Fruit fly (Drosophila melanogaster) whole organism, wandering third instar larva: ENCODE data around the gene CG5107.

Experiments used
- Abd-B ChIP-seq: fragments of >200 bp; optimal IDR thresholded peaks from 2 replicates; lab custom pipeline; 2017; ENCODE audit warnings: missing biosample characterization, missing genetic modification characterization
- CG32264 ChIP-seq: fragments of 200-800 bp; sonication (Bioruptor generic); optimal IDR thresholded peaks from 2 replicates; lab custom pipeline; 2016; ENCODE audit warnings: missing biosample characterization, missing genetic modification characterization
- CG9705 ChIP-seq: fragments of 200-800 bp; sonication (Bioruptor generic); optimal IDR thresholded peaks from 2 replicates; lab custom pipeline; 2018; ENCODE audit warnings: missing biosample characterization, mild to moderate bottlenecking, missing genetic modification characterization
- CrebA ChIP-seq: fragments of 200-800 bp; sonication (Bioruptor generic); optimal IDR thresholded peaks from 2 replicates; lab custom pipeline; 2016; ENCODE audit warnings: missing biosample characterization, mild to moderate bottlenecking, missing genetic modification characterization, borderline replicate concordance
- Dfd ChIP-seq: fragments of >200 bp; optimal IDR thresholded peaks from 2 replicates; lab custom pipeline; 2017; ENCODE audit warnings: missing biosample characterization, missing genetic modification characterization
- Dif ChIP-seq: fragments of 200-275, 200-300 bp; sonication (Bioruptor generic); optimal IDR thresholded peaks from 2 replicates; lab custom pipeline; 2018; ENCODE audit warnings: missing biosample characterization, missing genetic modification characterization; ENCODE audit not compliant: partially characterized antibody
- GATAd ChIP-seq: sonication (Bioruptor generic); optimal IDR thresholded peaks from 2 replicates; lab custom pipeline; 2016; ENCODE audit warnings: missing biosample characterization, missing genetic modification characterization
- HLH106 ChIP-seq: fragments of 200-800 bp; optimal IDR thresholded peaks from 3 replicates; lab custom pipeline; 2019; ENCODE audit warnings: missing biosample characterization, mild to moderate bottlenecking, missing genetic modification characterization, moderate library complexity
- Hnf4 ChIP-seq: fragments of 200-800 bp; sonication (Bioruptor generic); optimal IDR thresholded peaks from 2 replicates; lab custom pipeline; 2016; ENCODE audit warnings: missing biosample characterization, mild to moderate bottlenecking, missing genetic modification characterization
- Hr78 ChIP-seq: fragments of >200 bp; optimal IDR thresholded peaks from 2 replicates; lab custom pipeline; 2017; ENCODE audit warnings: missing biosample characterization, missing genetic modification characterization
- Jra ChIP-seq: sonication (Bioruptor generic); optimal IDR thresholded peaks from 2 replicates; lab custom pipeline; 2016; ENCODE audit warnings: missing biosample characterization, missing genetic modification characterization
- Mio ChIP-seq: sonication (Bioruptor generic); optimal IDR thresholded peaks from 2 replicates; lab custom pipeline; 2016; ENCODE audit warnings: missing biosample characterization, missing genetic modification characterization
- Myc ChIP-seq: fragments of >200 bp; optimal IDR thresholded peaks from 2 replicates; lab custom pipeline; 2017
- N ChIP-seq: fragments of >200 bp; optimal IDR thresholded peaks from 2 replicates; lab custom pipeline; 2018; ENCODE audit warnings: missing biosample characterization, missing external identifiers, missing genetic modification characterization
- OdsH ChIP-seq: fragments of 200-800 bp; sonication (Bioruptor generic); optimal IDR thresholded peaks from 2 replicates; lab custom pipeline; 2016; ENCODE audit warnings: missing biosample characterization, mild to moderate bottlenecking, missing genetic modification characterization
- Rel ChIP-seq, 2 experiments: fragments of 200-800 bp; sonication (Bioruptor generic) in 1 of 2; optimal IDR thresholded peaks; 2 replicates in 1 of 2; 3 replicates in 1 of 2; lab custom pipeline; 2016 to 2019; ENCODE audit warnings: mild to moderate bottlenecking in 2 of 2, missing biosample characterization in 2 of 2, missing genetic modification characterization in 2 of 2, moderate library complexity in 1 of 2
- Sp1 ChIP-seq: fragments of 200-800 bp; sonication (Bioruptor generic); optimal IDR thresholded peaks from 3 replicates; lab custom pipeline; 2019; ENCODE audit warnings: missing biosample characterization, mild to moderate bottlenecking, missing genetic modification characterization, moderate library complexity
- Vsx2 ChIP-seq: fragments of 200-300, 225-300 bp; sonication (Bioruptor generic); optimal IDR thresholded peaks from 2 replicates; lab custom pipeline; 2018; ENCODE audit warnings: missing biosample characterization, missing genetic modification characterization; ENCODE audit not compliant: partially characterized antibody
- br ChIP-seq: fragments of 200-800 bp; sonication (Bioruptor generic); optimal IDR thresholded peaks from 2 replicates; lab custom pipeline; 2016; ENCODE audit warnings: missing biosample characterization, missing genetic modification characterization
- brk ChIP-seq: fragments of 200-800 bp; sonication (Bioruptor generic); optimal IDR thresholded peaks from 2 replicates; lab custom pipeline; 2016; ENCODE audit warnings: missing biosample characterization, mild to moderate bottlenecking, missing genetic modification characterization
- dl ChIP-seq, 2 experiments: fragments of 175-275, 200-275 bp in 1 of 2; fragments of 200-275 bp in 1 of 2; sonication (Bioruptor generic); optimal IDR thresholded peaks; lab custom pipeline; 2018; ENCODE audit warnings: mild to moderate bottlenecking in 2 of 2, missing biosample characterization in 2 of 2, missing genetic modification characterization in 2 of 2, moderate library complexity in 2 of 2; ENCODE audit not compliant: partially characterized antibody in 2 of 2, insufficient read depth in 1 of 2
- dmrt93B ChIP-seq: fragments of 200-800 bp; sonication (Bioruptor generic); optimal IDR thresholded peaks from 2 replicates; lab custom pipeline; 2018; ENCODE audit warnings: missing biosample characterization, mild to moderate bottlenecking, missing genetic modification characterization
- dsf ChIP-seq: sonication (Bioruptor generic); optimal IDR thresholded peaks from 2 replicates; lab custom pipeline; 2016; ENCODE audit warnings: missing biosample characterization, missing genetic modification characterization, borderline replicate concordance
- ey ChIP-seq: fragments of 200-800 bp; sonication (Bioruptor generic); optimal IDR thresholded peaks from 2 replicates; lab custom pipeline; 2016; ENCODE audit warnings: missing biosample characterization, missing genetic modification characterization
- foxo ChIP-seq, 2 experiments: fragments of 200-800 bp; sonication (Bioruptor generic); optimal IDR thresholded peaks; 2 replicates in 1 of 2; 3 replicates in 1 of 2; lab custom pipeline; 2016 to 2017; ENCODE audit warnings: missing biosample characterization in 2 of 2, missing genetic modification characterization in 2 of 2
- h ChIP-seq: fragments of 200-800 bp; sonication (Bioruptor generic); optimal IDR thresholded peaks from 3 replicates; lab custom pipeline; 2016; ENCODE audit warnings: missing biosample characterization, mild to moderate bottlenecking, missing genetic modification characterization
- jim ChIP-seq: fragments of 175-275, 200-325 bp; sonication (Bioruptor generic); optimal IDR thresholded peaks from 2 replicates; lab custom pipeline; 2016; ENCODE audit warnings: missing biosample characterization, mild to moderate bottlenecking, missing genetic modification characterization
- lola ChIP-seq: fragments of >200 bp; optimal IDR thresholded peaks from 2 replicates; lab custom pipeline; 2017; ENCODE audit warnings: missing biosample characterization, missing genetic modification characterization
- pan ChIP-seq: fragments of >200 bp; optimal IDR thresholded peaks from 2 replicates; lab custom pipeline; 2017
- psq ChIP-seq: fragments of 200-800 bp; sonication (Bioruptor generic); optimal IDR thresholded peaks from 3 replicates; lab custom pipeline; 2017; ENCODE audit warnings: missing biosample characterization, mild to moderate bottlenecking, missing genetic modification characterization, moderate library complexity
- rgr ChIP-seq: fragments of 200-800 bp; sonication (Bioruptor generic); optimal IDR thresholded peaks from 3 replicates; lab custom pipeline; 2016; ENCODE audit warnings: missing biosample characterization, mild to moderate bottlenecking, missing genetic modification characterization
- sage ChIP-seq: fragments of 200-800 bp; sonication (Bioruptor generic); optimal IDR thresholded peaks from 2 replicates; lab custom pipeline; 2016; ENCODE audit warnings: missing biosample characterization, mild to moderate bottlenecking, missing genetic modification characterization
- sv ChIP-seq: fragments of 200-800 bp; sonication (Bioruptor generic); optimal IDR thresholded peaks from 3 replicates; lab custom pipeline; 2016; ENCODE audit warnings: missing biosample characterization, missing genetic modification characterization
- tai ChIP-seq: sonication (Bioruptor generic); optimal IDR thresholded peaks from 2 replicates; lab custom pipeline; 2016; ENCODE audit warnings: missing biosample characterization, missing genetic modification characterization
- usp ChIP-seq: fragments of >200 bp; optimal IDR thresholded peaks from 2 replicates; lab custom pipeline; 2017; ENCODE audit warnings: missing biosample characterization, missing genetic modification characterization
- woc ChIP-seq: sonication (Bioruptor generic); optimal IDR thresholded peaks from 2 replicates; lab custom pipeline; 2016; ENCODE audit warnings: missing biosample characterization, mild to moderate bottlenecking, missing genetic modification characterization

The CG5107 gene

DNA sequence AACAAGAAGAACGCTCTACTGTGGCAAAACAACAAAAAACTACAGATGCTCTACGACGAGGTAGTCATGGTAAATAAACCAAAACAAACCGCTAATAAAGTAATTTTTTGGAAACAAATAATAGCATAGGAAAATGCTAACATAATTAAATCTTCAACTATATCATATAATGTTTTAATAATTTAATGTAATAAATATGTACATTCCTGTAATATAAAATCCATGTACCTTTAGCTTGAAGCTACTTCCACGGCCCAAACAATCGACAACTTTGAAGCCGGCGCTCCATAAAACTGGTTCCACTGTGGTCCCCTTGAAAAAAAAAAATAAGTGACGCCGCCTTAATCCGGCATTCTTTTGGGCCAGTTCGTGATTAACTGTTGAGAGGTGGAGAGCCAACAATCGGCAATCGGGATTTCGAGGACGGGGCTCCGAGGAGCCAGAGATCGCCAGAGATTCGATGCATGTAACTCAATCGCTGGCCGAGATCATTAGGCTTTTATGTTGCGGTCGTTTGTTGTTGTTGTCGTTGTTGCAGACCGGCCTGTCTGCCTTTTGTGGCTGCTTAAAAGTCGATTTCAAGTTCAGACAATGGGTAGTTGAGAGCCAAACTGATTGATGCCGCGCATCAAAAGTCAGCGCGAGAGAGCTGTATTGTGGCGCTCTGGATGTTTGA lies 42.2 kb upstream of the CG5107 start (continued):
- TF ChIP-seq Vsx2 (GFP tag; lab: Kevin White, UChicago) (peak; percentile 68), jim (GFP tag; lab: Kevin White, UChicago) (no peak), N (GFP tag; lab: Kevin White, UChicago) (no peak), ey (GFP tag; lab: Kevin White, UChicago) (peak; percentile 75), h (peak; percentile 87), usp (no peak), tai (GFP tag; lab: Kevin White, UChicago) (peak; percentile 26), brk (GFP tag; lab: Kevin White, UChicago) (peak; percentile 90), Hnf4 (GFP tag; lab: Kevin White, UChicago) (peak; percentile 73), dl (GFP tag; optimal IDR thresholded peaks at IDR 0.05; lab: Kevin White, UChicago; ENCODE audit: insufficient read depth in 1 of 2, partially characterized antibody in 2 of 2) (no peak), rgr (GFP tag; lab: Kevin White, UChicago) (peak; percentile 88), CrebA (GFP tag; lab: Kevin White, UChicago) (peak; percentile 18), Myc (no peak), GATAd (GFP tag; lab: Kevin White, UChicago) (no peak), sv (GFP tag; lab: Kevin White, UChicago) (no peak), Dif (GFP tag; lab: Kevin White, UChicago) (no peak)

DNA sequence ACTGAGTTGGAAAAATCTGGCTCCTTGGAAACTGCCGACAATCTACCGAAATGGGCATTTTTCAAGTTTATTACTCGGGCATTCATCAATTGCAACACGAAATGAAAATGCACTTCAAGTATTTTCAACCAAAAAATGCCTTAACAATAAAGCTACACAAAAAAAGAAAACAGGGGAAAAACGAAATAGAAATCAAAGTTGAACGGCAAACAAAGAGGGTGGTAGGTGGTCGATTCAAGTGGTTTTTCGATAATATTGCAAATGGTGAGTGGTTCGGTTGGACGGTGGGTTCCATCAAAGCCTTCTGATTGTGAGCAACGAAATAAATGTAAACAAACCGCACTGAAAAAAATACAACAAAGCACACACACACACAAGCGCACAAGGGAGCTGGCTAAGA lies 38.8 kb upstream of the CG5107 start:
- TF ChIP-seq Hr78 (no peak), Rel (GFP tag; optimal IDR thresholded peaks at IDR 0.05; lab: Kevin White, UChicago) (no peak), Rel (tag; optimal IDR thresholded peaks at IDR 0.05; lab: Kevin White, UChicago) (peak; percentile 98)
- TF ChIP-seq, all 38 proteins: peak for 1

DNA sequence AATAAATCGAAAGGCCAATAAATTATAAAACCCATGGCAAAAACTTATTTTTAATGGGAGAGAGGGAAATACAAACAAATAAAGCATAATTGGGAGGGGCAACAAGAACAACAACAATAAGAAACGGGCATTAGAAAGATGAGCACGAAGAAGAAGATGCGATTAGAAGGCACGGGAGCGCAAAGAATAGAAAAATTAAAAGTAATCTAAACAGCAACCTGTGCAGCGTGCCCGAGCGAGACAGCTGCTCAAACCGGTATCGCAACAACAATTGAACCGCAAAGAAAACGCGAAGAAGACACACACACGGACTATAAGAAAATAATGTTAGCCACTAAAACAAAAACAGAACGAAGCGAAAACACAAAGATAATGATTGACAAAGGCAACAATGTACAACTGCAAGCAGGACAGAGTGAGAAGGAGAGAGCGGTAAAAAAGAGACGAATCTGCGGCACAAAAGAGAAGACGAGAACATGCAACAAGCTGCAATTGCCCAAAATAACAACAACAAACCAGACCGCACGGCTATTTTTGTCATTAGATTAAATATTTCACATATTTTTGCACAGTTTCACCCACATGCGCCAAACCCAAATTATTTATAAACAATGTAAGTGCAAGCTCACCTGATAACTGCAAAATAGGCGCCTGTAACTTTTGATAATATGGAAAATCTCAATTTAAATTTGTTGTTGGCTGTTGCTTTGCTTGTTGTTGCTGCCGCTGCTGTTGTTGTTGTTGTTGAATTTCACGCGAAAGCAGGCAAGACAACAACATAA lies 32.9 kb upstream of the CG5107 start:
- TF ChIP-seq woc (GFP tag; lab: Kevin White, UChicago) (no peak), sage (GFP tag; lab: Kevin White, UChicago) (no peak), dl (GFP tag; optimal IDR thresholded peaks at IDR 0.05; lab: Kevin White, UChicago; ENCODE audit: insufficient read depth in 1 of 2, partially characterized antibody in 2 of 2) (no peak), dmrt93B (GFP tag; lab: Kevin White, UChicago) (no peak), CG32264 (no peak), Rel (GFP tag; optimal IDR thresholded peaks at IDR 0.05; lab: Kevin White, UChicago) (peak; percentile 17), Rel (tag; optimal IDR thresholded peaks at IDR 0.05; lab: Kevin White, UChicago) (no peak), Mio (GFP tag; lab: Kevin White, UChicago) (no peak), psq (peak; percentile 98), rgr (GFP tag; lab: Kevin White, UChicago) (peak; percentile 16), GATAd (GFP tag; lab: Kevin White, UChicago) (no peak), tai (GFP tag; lab: Kevin White, UChicago) (no peak)

DNA sequence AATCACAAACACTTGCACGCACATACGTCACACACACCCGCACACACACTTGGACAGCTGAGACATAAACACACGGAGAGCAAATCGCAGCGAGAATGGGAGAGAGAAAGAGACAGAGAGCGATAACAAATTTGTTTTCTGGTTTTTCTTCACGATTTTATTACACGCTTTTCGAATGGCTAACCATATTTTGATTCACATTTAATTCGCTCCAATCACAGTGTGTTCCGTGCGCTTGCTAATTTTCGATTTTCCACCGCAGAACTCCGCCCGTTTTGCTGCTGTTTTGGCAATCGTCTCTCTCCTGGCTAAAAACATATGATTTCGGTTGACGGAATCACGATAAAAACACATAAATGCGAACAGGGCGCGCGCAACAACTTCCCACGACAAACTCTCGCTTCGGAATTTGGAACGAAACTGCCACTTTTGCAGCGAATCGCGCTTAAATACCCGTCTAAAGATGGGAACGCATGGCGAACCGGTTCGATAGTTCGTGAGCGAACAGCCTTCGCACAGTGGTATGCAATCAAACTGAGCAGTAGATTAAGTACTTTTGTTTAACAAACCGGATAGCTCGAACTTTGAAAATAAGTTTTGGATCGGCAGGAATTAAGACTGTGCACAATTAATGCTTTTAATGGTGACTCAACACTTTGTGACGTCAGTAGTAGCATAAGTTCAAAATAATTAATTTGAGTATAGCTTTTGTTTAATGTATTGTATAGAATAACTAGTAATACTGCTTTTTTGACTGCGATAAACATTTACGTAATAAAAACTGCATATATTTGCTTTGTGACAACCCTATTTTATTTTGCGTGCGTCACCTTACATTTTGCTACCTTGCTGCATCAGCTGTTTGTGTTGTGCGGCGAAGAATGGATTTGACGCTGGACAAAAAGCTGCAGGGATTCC lies 32.1 kb upstream of the CG5107 start, which contains the start of the genes Fur1 and Vps33B:
Gene Fur1, minus strand, starts transcription at position 424 of the 918 bp plus-strand sequence.
Gene Vps33B, plus strand, starts transcription at position 856 of the 918 bp plus-strand sequence.
- TF ChIP-seq Dfd (no peak), rgr (GFP tag; lab: Kevin White, UChicago) (peak; percentile 96), CG9705 (GFP tag; lab: Kevin White, UChicago) (peak; percentile 92), Hr78 (no peak), Dif (GFP tag; lab: Kevin White, UChicago) (peak; percentile 71), lola (GFP tag; lab: Kevin White, UChicago) (no peak), GATAd (GFP tag; lab: Kevin White, UChicago) (peak; percentile 95), dl (GFP tag; optimal IDR thresholded peaks at IDR 0.05; lab: Kevin White, UChicago; ENCODE audit: insufficient read depth in 1 of 2, partially characterized antibody in 2 of 2) (peak in 1 of 2 experiments; percentile 33), woc (GFP tag; lab: Kevin White, UChicago) (peak; percentile 98), foxo (GFP tag; optimal IDR thresholded peaks at IDR 0.05; lab: Kevin White, UChicago) (peak; percentile 85 to 98), jim (GFP tag; lab: Kevin White, UChicago) (peak; percentile 50), OdsH (GFP tag; lab: Kevin White, UChicago) (peak; percentile 96), br (GFP tag; lab: Kevin White, UChicago) (peak; percentile 98), HLH106 (tag; lab: Kevin White, UChicago) (peak; percentile 96), Sp1 (peak; percentile 94), N (GFP tag; lab: Kevin White, UChicago) (no peak), Hnf4 (GFP tag; lab: Kevin White, UChicago) (peak; percentile 96), sage (GFP tag; lab: Kevin White, UChicago) (peak; percentile 89), CrebA (GFP tag; lab: Kevin White, UChicago) (no peak), h (peak; percentile 98), dsf (GFP tag; lab: Kevin White, UChicago) (peak; percentile 92), Jra (GFP tag; lab: Kevin White, UChicago) (peak; percentile 97), usp (no peak), Abd-B (no peak), pan (no peak)
